Worm (Caenorhabditis elegans) whole organism, early embryonic: ENCODE data around the gene srsx-37.
A peak's percentile ranks its signal among the peaks of the same experiment; 100 is the strongest.

Experiments used
- B0310.2 ChIP-seq: sonication (generic microtip); optimal IDR thresholded peaks from 2 replicates; lab custom pipeline; 2016; ENCODE audit warnings: mild to moderate bottlenecking, missing genetic modification characterization, missing compliant biosample characterization
- F13C5.2 ChIP-seq: sonication (generic microtip); optimal IDR thresholded peaks from 2 replicates; lab custom pipeline; 2017; ENCODE audit warnings: mild to moderate bottlenecking, missing genetic modification characterization, inconsistent platforms, missing compliant biosample characterization
- aly-1 ChIP-seq: sonication (generic microtip); optimal IDR thresholded peaks from 2 replicates; lab custom pipeline; 2016; ENCODE audit warnings: missing genetic modification characterization, missing compliant biosample characterization
- ama-1 ChIP-seq: fragments of 150-350 bp; optimal IDR thresholded peaks from 2 replicates; lab custom pipeline; 2014
- ceh-13 ChIP-seq: fragments of 200-800 bp; sonication (Bioruptor generic); optimal IDR thresholded peaks from 2 replicates; lab custom pipeline; 2018; ENCODE audit warnings: mild to moderate bottlenecking, missing genetic modification characterization, missing compliant biosample characterization
- ceh-36 ChIP-seq: sonication (generic microtip); optimal IDR thresholded peaks from 2 replicates; lab custom pipeline; 2016; ENCODE audit warnings: missing genetic modification characterization, inconsistent platforms, missing compliant biosample characterization
- ets-7 ChIP-seq: sonication (generic microtip); optimal IDR thresholded peaks from 2 replicates; lab custom pipeline; 2016; ENCODE audit warnings: missing genotype, missing genetic modification characterization, missing compliant biosample characterization
- flt-1 ChIP-seq: fragments of 200-800 bp; sonication (Bioruptor generic); IDR thresholded peaks from 2 replicates; pipeline ENCODE4 v1.3.6; 2022; ENCODE audit warnings: missing genetic modification characterization, missing compliant biosample characterization
- hmbx-1 ChIP-seq: sonication (generic microtip); optimal IDR thresholded peaks from 2 replicates; lab custom pipeline; 2016; ENCODE audit warnings: mild to moderate bottlenecking, missing genetic modification characterization, missing compliant biosample characterization
- hmg-4 ChIP-seq: fragments of 200-800 bp; sonication (Bioruptor generic); optimal IDR thresholded peaks from 2 replicates; lab custom pipeline; 2018; ENCODE audit warnings: mild to moderate bottlenecking, missing genetic modification characterization, missing compliant biosample characterization
- hnd-1 ChIP-seq: sonication (generic microtip); optimal IDR thresholded peaks from 2 replicates; lab custom pipeline; 2016; ENCODE audit warnings: missing genetic modification characterization, missing compliant biosample characterization
- pes-1 ChIP-seq: fragments of 200-800 bp; sonication (Bioruptor generic); IDR thresholded peaks from 2 replicates; pipeline ENCODE4 v1.3.6; 2022; ENCODE audit warnings: missing genetic modification reagents, missing genetic modification characterization, missing compliant biosample characterization
- scrt-1 ChIP-seq: fragments of 200-800 bp; sonication (Bioruptor generic); IDR thresholded peaks from 2 replicates; pipeline ENCODE4 v1.3.6; 2022; ENCODE audit warnings: missing genetic modification characterization, missing compliant biosample characterization
- sea-1 ChIP-seq: fragments of 200-800 bp; sonication (Bioruptor generic); conservative IDR thresholded peaks from 2 replicates; pipeline ENCODE4 v1.3.6; 2022; ENCODE audit warnings: missing genetic modification characterization, missing compliant biosample characterization
- tbx-11 ChIP-seq: fragments of 200-800 bp; sonication (Bioruptor generic); IDR thresholded peaks from 2 replicates; pipeline ENCODE4 v1.3.6; 2022; ENCODE audit warnings: missing genetic modification characterization, missing compliant biosample characterization
- tbx-37 ChIP-seq: fragments of 200-800 bp; sonication (Bioruptor generic); conservative IDR thresholded peaks from 2 replicates; pipeline ENCODE4 v1.3.6; 2022; ENCODE audit warnings: missing genetic modification reagents, missing genetic modification characterization, missing compliant biosample characterization
- tra-4 ChIP-seq: sonication (generic microtip); optimal IDR thresholded peaks from 2 replicates; lab custom pipeline; 2017; ENCODE audit warnings: missing genetic modification characterization, missing compliant biosample characterization

The srsx-37 gene

ce11 chrV:15259049-15259448, at the start of gene srsx-37:
TSS of gene srsx-37 (minus strand) at chrV:15259149.
- TF ChIP-seq tbx-11, result no peak
- TF ChIP-seq tra-4 (tag; lab: Kevin White, UChicago), result no peak
- no peak for TF ChIP-seq sea-1 (GFP tag; lab: Robert Waterston, UW)
- TF ChIP-seq ets-7 (tag; lab: Kevin White, UChicago), result no peak
- TF ChIP-seq ceh-13, result no peak
- TF ChIP-seq scrt-1 (GFP tag; lab: Robert Waterston, UW), result no peak
- no peak for TF ChIP-seq hmbx-1 (tag; lab: Kevin White, UChicago)
- TF ChIP-seq B0310.2 (tag; lab: Kevin White, UChicago), result no peak
- no peak for TF ChIP-seq pes-1 (GFP tag; lab: Robert Waterston, UW)
- TF ChIP-seq tbx-37 (GFP tag; lab: Robert Waterston, UW), result no peak
- TF ChIP-seq aly-1 (tag; lab: Kevin White, UChicago), result no peak
- TF ChIP-seq ama-1 (lab: Kevin White, UChicago), result no peak
- no peak for TF ChIP-seq hnd-1 (tag; lab: Kevin White, UChicago)
- no peak for TF ChIP-seq ceh-36
- no peak for TF ChIP-seq hmg-4
- TF ChIP-seq flt-1 (GFP tag; lab: Robert Waterston, UW), result no peak
- TF ChIP-seq F13C5.2 (tag; lab: Kevin White, UChicago), result no peak

- TF ChIP-seq tra-4 (tag; lab: Kevin White, UChicago), result no peak
- TF ChIP-seq scrt-1 (GFP tag; lab: Robert Waterston, UW), result no peak
- no peak for TF ChIP-seq tbx-11
- TF ChIP-seq B0310.2 (tag; lab: Kevin White, UChicago), result no peak
- TF ChIP-seq hnd-1 (tag; lab: Kevin White, UChicago), result no peak
These were observed 47.8 kb upstream of the srsx-37 start, which contains the start of gene T26H8.4 for ce11 chrV:15306745-15307144. TSS of gene T26H8.4 (minus strand) at chrV:15306845.

- no peak for TF ChIP-seq tbx-11
- TF ChIP-seq sea-1 (GFP tag; lab: Robert Waterston, UW), result no peak
- no peak for TF ChIP-seq hmbx-1 (tag; lab: Kevin White, UChicago)
- TF ChIP-seq ceh-36, result no peak
- no peak for TF ChIP-seq tbx-37 (GFP tag; lab: Robert Waterston, UW)
- TF ChIP-seq hmg-4, result no peak
- no peak for TF ChIP-seq ets-7 (tag; lab: Kevin White, UChicago)
- no peak for TF ChIP-seq ama-1 (lab: Kevin White, UChicago)
- TF ChIP-seq tra-4 (tag; lab: Kevin White, UChicago), result no peak
- no peak for TF ChIP-seq hnd-1 (tag; lab: Kevin White, UChicago)
- no peak for TF ChIP-seq pes-1 (GFP tag; lab: Robert Waterston, UW)
- TF ChIP-seq B0310.2 (tag; lab: Kevin White, UChicago), result no peak
- TF ChIP-seq flt-1 (GFP tag; lab: Robert Waterston, UW), result no peak
- TF ChIP-seq scrt-1 (GFP tag; lab: Robert Waterston, UW), result no peak
- no peak for TF ChIP-seq aly-1 (tag; lab: Kevin White, UChicago)
- TF ChIP-seq ceh-13, result no peak
- TF ChIP-seq F13C5.2 (tag; lab: Kevin White, UChicago), result no peak
These were observed 46.6 kb upstream of the srsx-37 start, which contains the start of gene T26H8.5 for ce11 chrV:15305502-15305901. TSS of gene T26H8.5 (minus strand) at chrV:15305602.

- TF ChIP-seq ceh-13 (no peak), tra-4 (tag; lab: Kevin White, UChicago) (no peak), F13C5.2 (tag; lab: Kevin White, UChicago) (no peak), aly-1 (tag; lab: Kevin White, UChicago) (no peak), ceh-36 (no peak), B0310.2 (tag; lab: Kevin White, UChicago) (no peak), ets-7 (tag; lab: Kevin White, UChicago) (no peak), scrt-1 (GFP tag; lab: Robert Waterston, UW) (no peak), hnd-1 (tag; lab: Kevin White, UChicago) (no peak), hmg-4 (no peak), pes-1 (GFP tag; lab: Robert Waterston, UW) (no peak), tbx-11 (no peak), hmbx-1 (tag; lab: Kevin White, UChicago) (no peak), flt-1 (GFP tag; lab: Robert Waterston, UW) (no peak), ama-1 (lab: Kevin White, UChicago) (no peak)
These were observed 44.7 kb upstream of the srsx-37 start, which contains the start of gene srx-48 for ce11 chrV:15303625-15304024. TSS of gene srx-48 (minus strand) at chrV:15303725.

- TF ChIP-seq tbx-11, result no peak
- no peak for TF ChIP-seq tra-4 (tag; lab: Kevin White, UChicago)
- TF ChIP-seq pes-1 (GFP tag; lab: Robert Waterston, UW), result no peak
These were observed 39.6 kb upstream of the srsx-37 start, which contains the start of gene cpr-3 for ce11 chrV:15298597-15298996. TSS of gene cpr-3 (minus strand) at chrV:15298700.

- TF ChIP-seq flt-1 (GFP tag; lab: Robert Waterston, UW) (peak; percentile 15; the same call in 1 of the 2 replicates), pes-1 (GFP tag; lab: Robert Waterston, UW) (peak; percentile 54; the same call in 1 of the 2 replicates)
These were observed 36.5 kb upstream of the srsx-37 start for ce11 chrV:15295436-15295835.

ce11 chrV:15293865-15294264, 34.9 kb upstream of the srsx-37 start, which contains the start of gene str-96:
TSS of gene str-96 (minus strand) at chrV:15293965.
- TF ChIP-seq ceh-36, result no peak
- TF ChIP-seq pes-1 (GFP tag; lab: Robert Waterston, UW), result no peak
- no peak for TF ChIP-seq hnd-1 (tag; lab: Kevin White, UChicago)
- no peak for TF ChIP-seq tbx-37 (GFP tag; lab: Robert Waterston, UW)
- no peak for TF ChIP-seq flt-1 (GFP tag; lab: Robert Waterston, UW)
- no peak for TF ChIP-seq ets-7 (tag; lab: Kevin White, UChicago)
- TF ChIP-seq B0310.2 (tag; lab: Kevin White, UChicago), result no peak
- no peak for TF ChIP-seq hmg-4

ce11 chrV:15290995-15291394, 32.0 kb upstream of the srsx-37 start, which contains the start of gene cyp-34A2:
TSS of gene cyp-34A2 (minus strand) at chrV:15291095.
- no peak for TF ChIP-seq tbx-11
- TF ChIP-seq ceh-13, result no peak
- TF ChIP-seq sea-1 (GFP tag; lab: Robert Waterston, UW), result no peak
- TF ChIP-seq ceh-36, result no peak
- no peak for TF ChIP-seq tbx-37 (GFP tag; lab: Robert Waterston, UW)
- no peak for TF ChIP-seq B0310.2 (tag; lab: Kevin White, UChicago)
- TF ChIP-seq ets-7 (tag; lab: Kevin White, UChicago), result no peak
- TF ChIP-seq F13C5.2 (tag; lab: Kevin White, UChicago), result no peak
- TF ChIP-seq pes-1 (GFP tag; lab: Robert Waterston, UW), result no peak
- no peak for TF ChIP-seq hmbx-1 (tag; lab: Kevin White, UChicago)
- no peak for TF ChIP-seq ama-1 (lab: Kevin White, UChicago)
- TF ChIP-seq tra-4 (tag; lab: Kevin White, UChicago), result no peak
- TF ChIP-seq flt-1 (GFP tag; lab: Robert Waterston, UW), result no peak
